Worm (Caenorhabditis elegans) whole organism, L2 larva: ENCODE data around the gene cex-2.

Experiments
- fos-1 ChIP-seq: fragments of 150-350 bp; optimal IDR thresholded peaks from 2 replicates; lab custom pipeline; 2014; ENCODE audit warnings: missing biosample characterization, missing genetic modification characterization
- lin-13 ChIP-seq: fragments of 150-350 bp; optimal IDR thresholded peaks from 2 replicates; lab custom pipeline; 2014; ENCODE audit warnings: missing biosample characterization, missing genetic modification reagents, missing genetic modification characterization
- mdl-1 ChIP-seq, 2 experiments: fragments of 150-350 bp in 1 of 2; sonication (generic microtip) in 1 of 2; optimal IDR thresholded peaks; 2 replicates each; lab custom pipeline; 2017; ENCODE audit warnings: missing biosample characterization in 2 of 2, missing genetic modification characterization in 2 of 2
- nhr-10 ChIP-seq: sonication (generic microtip); optimal IDR thresholded peaks from 2 replicates; lab custom pipeline; 2017; ENCODE audit warnings: missing biosample characterization, missing genetic modification characterization
- nhr-25 ChIP-seq: fragments of 150-350 bp; sonication (generic microtip); optimal IDR thresholded peaks from 3 replicates; lab custom pipeline; 2014; ENCODE audit warnings: missing biosample characterization, missing genetic modification characterization
- sma-3 ChIP-seq: sonication (generic microtip); optimal IDR thresholded peaks from 2 replicates; lab custom pipeline; 2016; ENCODE audit warnings: missing genetic modification reagents, missing genetic modification characterization, missing compliant biosample characterization
- snpc-4 ChIP-seq: fragments of 150-350 bp; optimal IDR thresholded peaks from 2 replicates; lab custom pipeline; 2014; ENCODE audit warnings: missing biosample characterization, missing genetic modification characterization
- unc-39 ChIP-seq: fragments of 150-350 bp; optimal IDR thresholded peaks from 2 replicates; lab custom pipeline; 2014; ENCODE audit warnings: missing biosample characterization, missing genetic modification characterization
- ztf-4 ChIP-seq: fragments of 150-350 bp; optimal IDR thresholded peaks from 2 replicates; lab custom pipeline; 2014; ENCODE audit warnings: missing biosample characterization, missing genetic modification characterization

DNA sequence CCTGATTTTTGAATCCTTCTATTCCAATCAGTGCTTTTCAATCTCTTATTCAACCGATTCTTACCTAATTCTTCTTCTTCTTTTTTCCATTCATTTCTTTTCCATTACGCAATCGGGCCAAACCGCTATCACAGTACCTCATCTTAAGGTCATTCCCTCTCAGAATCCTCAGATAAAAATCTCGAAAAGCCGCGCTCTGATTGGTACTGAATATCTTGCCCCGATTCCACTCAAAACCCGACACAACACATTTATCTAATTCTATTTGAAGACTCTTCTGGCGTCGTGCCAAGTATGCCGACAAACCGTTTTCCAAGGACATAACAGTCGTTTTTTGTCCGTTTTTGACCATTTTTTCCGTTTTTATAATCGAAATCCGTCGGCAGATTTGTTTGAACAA is 33.3 kb downstream of the cex-2 start:
- TF ChIP-seq fos-1 (tag; lab: Kevin White, UChicago) (no peak), nhr-25 (tag; lab: Kevin White, UChicago) (peak; percentile 16), sma-3 (GFP tag; lab: Kevin White, UChicago) (no peak), unc-39 (tag; lab: Kevin White, UChicago) (no peak), lin-13 (GFP tag; lab: Kevin White, UChicago) (no peak), nhr-10 (tag; lab: Kevin White, UChicago) (no peak), snpc-4 (tag; lab: Kevin White, UChicago) (no peak), mdl-1 (tag; optimal IDR thresholded peaks at IDR 0.05; lab: Kevin White, UChicago) (no peak), ztf-4 (tag; lab: Kevin White, UChicago) (no peak)
